Worm (Caenorhabditis elegans) whole organism, L4 larva: ENCODE results near the gene F09E10.5.

Source experiments
- Y75B8A.6 ChIP-seq: fragments of 200-800 bp; sonication (Bioruptor generic); IDR thresholded peaks from 2 replicates; pipeline ENCODE4 v1.3.6; 2022; ENCODE audit warnings: missing genetic modification reagents, missing genetic modification characterization, missing compliant biosample characterization
- ceh-82 ChIP-seq: sonication (generic microtip); optimal IDR thresholded peaks from 2 replicates; lab custom pipeline; 2017; ENCODE audit warnings: missing biosample characterization, missing genetic modification characterization
- egl-27 ChIP-seq: sonication (generic microtip); optimal IDR thresholded peaks from 3 replicates; lab custom pipeline; 2017; ENCODE audit warnings: missing biosample characterization, missing genetic modification reagents, missing genetic modification characterization
- lin-13 ChIP-seq: fragments of 150-350 bp; optimal IDR thresholded peaks from 2 replicates; lab custom pipeline; 2014; ENCODE audit warnings: missing biosample characterization, missing genetic modification reagents, missing genetic modification characterization
- lin-39 ChIP-seq: fragments of 150-350 bp; optimal IDR thresholded peaks from 2 replicates; lab custom pipeline; 2014; ENCODE audit warnings: missing biosample characterization, missing genetic modification reagents, missing genetic modification characterization
- lsy-2 ChIP-seq, 2 experiments: fragments of 150-350 bp in 1 of 2; sonication (generic microtip) in 1 of 2; optimal IDR thresholded peaks; 2 replicates each; lab custom pipeline; 2014 to 2017; ENCODE audit warnings: missing biosample characterization in 2 of 2, missing genetic modification characterization in 2 of 2
- mep-1 ChIP-seq: fragments of 150-350 bp; sonication (generic microtip); optimal IDR thresholded peaks from 3 replicates; lab custom pipeline; 2014; ENCODE audit warnings: missing biosample characterization, missing genetic modification characterization
- nhr-237 ChIP-seq: sonication (generic microtip); optimal IDR thresholded peaks from 2 replicates; lab custom pipeline; 2017; ENCODE audit warnings: missing biosample characterization, missing genetic modification characterization
- nhr-28 ChIP-seq: fragments of 150-350 bp; optimal IDR thresholded peaks from 2 replicates; lab custom pipeline; 2014; ENCODE audit warnings: missing biosample characterization, missing genetic modification characterization
- nhr-76 ChIP-seq: fragments of 150-350 bp; optimal IDR thresholded peaks from 2 replicates; lab custom pipeline; 2014; ENCODE audit warnings: missing biosample characterization, missing genetic modification characterization
- rbr-2 ChIP-seq: sonication (generic microtip); optimal IDR thresholded peaks from 2 replicates; lab custom pipeline; 2016; ENCODE audit warnings: missing genotype, missing genetic modification characterization, missing compliant biosample characterization
- skn-1 ChIP-seq: fragments of 150-350 bp; optimal IDR thresholded peaks from 2 replicates; lab custom pipeline; 2014; ENCODE audit warnings: missing biosample characterization, missing genetic modification characterization
- tra-1 ChIP-seq: fragments of 200-800 bp; sonication (Bioruptor generic); IDR thresholded peaks from 2 replicates; pipeline ENCODE4 v1.3.6; 2022; ENCODE audit warnings: missing genetic modification reagents, missing genetic modification characterization, missing compliant biosample characterization
- unc-130 ChIP-seq: sonication (generic microtip); optimal IDR thresholded peaks from 2 replicates; lab custom pipeline; 2016; ENCODE audit warnings: missing genetic modification reagents, missing genetic modification characterization, missing compliant biosample characterization

DNA sequence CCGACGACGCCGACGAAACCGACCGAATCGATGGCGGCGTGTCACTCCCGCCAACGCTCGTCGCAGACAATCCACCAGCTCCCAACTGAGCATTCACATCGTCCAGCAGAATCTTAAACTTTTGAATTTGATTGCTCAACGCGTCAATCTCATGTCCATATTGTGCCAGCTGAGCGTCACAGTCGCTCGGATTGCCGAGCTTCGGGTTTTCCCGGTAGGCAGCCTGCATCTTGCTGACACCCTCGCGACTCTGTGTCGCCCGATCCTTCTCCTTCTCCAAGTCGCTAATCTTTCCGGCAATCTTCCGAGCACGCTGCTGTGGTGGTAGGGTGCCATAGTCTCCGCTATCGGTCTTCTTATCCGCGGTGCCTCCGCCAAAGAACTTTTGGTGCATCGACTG is 18.2 kb upstream of the F09E10.5 start:
- no peak for TF ChIP-seq nhr-28 (tag; lab: Kevin White, UChicago)
- no peak for TF ChIP-seq ceh-82 (tag; lab: Kevin White, UChicago)
- TF ChIP-seq Y75B8A.6, result no peak
- TF ChIP-seq lin-39 (tag; lab: Kevin White, UChicago), result no peak
- TF ChIP-seq tra-1 (GFP tag; lab: Robert Waterston, UW), result no peak
- no peak for TF ChIP-seq unc-130 (GFP tag; lab: Kevin White, UChicago)
- TF ChIP-seq lin-13 (GFP tag; lab: Kevin White, UChicago), result no peak
- TF ChIP-seq nhr-237 (tag; lab: Kevin White, UChicago), result no peak
- no peak for TF ChIP-seq egl-27 (tag; lab: Kevin White, UChicago)
- TF ChIP-seq rbr-2 (tag; lab: Kevin White, UChicago), result no peak
- no peak for TF ChIP-seq nhr-76
- no peak for TF ChIP-seq mep-1
- TF ChIP-seq lsy-2 (tag; optimal IDR thresholded peaks at IDR 0.05; lab: Kevin White, UChicago), result no peak
- no peak for TF ChIP-seq skn-1 (tag; lab: Kevin White, UChicago)
